Worm (Caenorhabditis elegans) whole organism, midembryonic: ENCODE measurements around the gene famp-1.
A peak's percentile ranks its signal among the peaks of the same experiment; 100 is the strongest.
"Not testable (repeated sequence)": the region's sequence is repeated elsewhere in the genome, so short reads cannot be mapped to it uniquely, and the experiment has no call there.

Source experiments
- flt-1 ChIP-seq: fragments of 200-800 bp; sonication (Bioruptor generic); IDR thresholded peaks from 2 replicates; pipeline ENCODE4 v1.3.6; 2022; ENCODE audit warnings: missing genetic modification characterization, missing compliant biosample characterization
- ref-1 ChIP-seq: fragments of 200-800 bp; sonication (Bioruptor generic); conservative IDR thresholded peaks from 2 replicates; pipeline ENCODE4 v1.3.6; 2022; ENCODE audit warnings: missing genetic modification reagents, missing genetic modification characterization, missing compliant biosample characterization
- ztf-23 ChIP-seq: fragments of 200-800 bp; sonication (Bioruptor generic); IDR thresholded peaks from 2 replicates; pipeline ENCODE4 v1.3.6; 2022; ENCODE audit warnings: missing genetic modification reagents, missing genetic modification characterization, missing compliant biosample characterization

ce11 chrIV:2275545-2275944, 12.1 kb upstream of the famp-1 start, which contains the start of gene M70.5:
- 0 out of 2 replicates have a peak, but pooled peaks have one; percentile 45 for TF ChIP-seq flt-1 (GFP tag; lab: Robert Waterston, UW)
- TF ChIP-seq ref-1 (GFP tag; lab: Robert Waterston, UW) = not testable (repeated sequence)
- 0 out of 2 replicates have a peak, but pooled peaks have one; percentile 65 for TF ChIP-seq ztf-23 (GFP tag; lab: Robert Waterston, UW)
